Worm (Caenorhabditis elegans): ENCODE results near the gene fbxc-28.
"Not testable (repeated sequence)": the region's sequence is repeated elsewhere in the genome, so short reads cannot be mapped to it uniquely, and the experiment has no call there.

The fbxc-28 gene

ce11 chrII:966962-967361, 43.3 kb downstream of the fbxc-28 start, which contains the start of gene fbxc-18:
TSS of gene fbxc-18 (minus strand) at chrII:967062.
- not testable (repeated sequence) for TF ChIP-seq daf-8 (GFP tag; IDR thresholded peaks at IDR 0.05); nhr-48 (tag; optimal IDR thresholded peaks at IDR 0.05); lin-29 (GFP tag; IDR thresholded peaks at IDR 0.05)

- not testable (repeated sequence) for TF ChIP-seq snpc-1.2 (GFP tag; IDR thresholded peaks at IDR 0.05); sdz-12 (GFP tag; optimal IDR thresholded peaks at IDR 0.05); F49E8.2 (tag; optimal IDR thresholded peaks at IDR 0.05; ENCODE audit: borderline replicate concordance)
These were observed 44.5 kb downstream of the fbxc-28 start, which contains the start of gene C32B5.6 for ce11 chrII:968106-968505. TSS of gene C32B5.6 (plus strand) at chrII:968406.

DNA sequence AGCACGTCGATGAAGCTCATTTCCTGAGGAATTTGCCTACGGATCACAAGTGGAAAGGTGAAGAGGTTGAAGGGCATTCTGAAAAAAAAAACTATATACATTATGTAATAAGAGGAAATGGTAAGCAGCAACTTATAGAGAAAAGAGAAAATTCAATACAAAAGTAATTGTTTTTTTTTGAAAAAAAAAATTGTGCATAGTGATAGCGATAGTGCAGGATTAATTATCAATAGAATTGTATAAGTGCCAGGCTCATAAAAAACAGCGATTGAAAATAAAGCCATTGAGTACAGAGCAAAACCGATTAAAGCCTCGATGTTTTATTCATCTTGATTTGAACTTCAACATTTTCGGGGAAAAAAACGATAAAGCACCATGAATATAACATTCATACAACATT, 49.2 kb downstream of the fbxc-28 start, which contains the start of gene C32B5.15:
TSS of gene C32B5.15 (minus strand) at position 101 of the 400 bp plus-strand sequence.
- no peak for TF ChIP-seq attf-4 (tag; optimal IDR thresholded peaks at IDR 0.05)
- TF ChIP-seq hlh-30 (tag; optimal IDR thresholded peaks at IDR 0.05; ENCODE audit: insufficient read depth), result no peak
- no peak for TF ChIP-seq vab-7 (GFP tag; IDR thresholded peaks at IDR 0.05)
- TF ChIP-seq unc-39 (tag; optimal IDR thresholded peaks at IDR 0.05), result no peak
- TF ChIP-seq ZK337.2 (GFP tag; IDR thresholded peaks at IDR 0.05), result no peak
- no peak for TF ChIP-seq tag-97 (GFP tag; IDR thresholded peaks at IDR 0.05)
- TF ChIP-seq nhr-42 (GFP tag; IDR thresholded peaks at IDR 0.05), result no peak
- no peak for TF ChIP-seq snpc-4 (tag; optimal IDR thresholded peaks at IDR 0.05)
- no peak for TF ChIP-seq sdz-12 (GFP tag; optimal IDR thresholded peaks at IDR 0.05)
- no peak for TF ChIP-seq arid-1 (GFP tag; conservative IDR thresholded peaks at IDR 0.05)
- TF ChIP-seq F10B5.3 (tag; optimal IDR thresholded peaks at IDR 0.05), result no peak
- no peak for TF ChIP-seq ceh-32 (tag; optimal IDR thresholded peaks at IDR 0.05; ENCODE audit: poor library complexity)
- no peak for TF ChIP-seq zfp-2 (tag; optimal IDR thresholded peaks at IDR 0.05)
- no peak for TF ChIP-seq nhr-25 (tag; optimal IDR thresholded peaks at IDR 0.05; ENCODE audit: borderline replicate concordance, insufficient read depth)
- no peak for TF ChIP-seq nhr-41 (GFP tag; IDR thresholded peaks at IDR 0.05)
- no peak for TF ChIP-seq dmd-6 (GFP tag; IDR thresholded peaks at IDR 0.05)
- no peak for TF ChIP-seq Y105C5A.15 (GFP tag; IDR thresholded peaks at IDR 0.05)
- TF ChIP-seq hmg-1.1 (GFP tag; IDR thresholded peaks at IDR 0.05), result no peak
- no peak for TF ChIP-seq nhr-111 (GFP tag; optimal IDR thresholded peaks at IDR 0.05)

ce11 chrII:973999-974398, 50.4 kb downstream of the fbxc-28 start, which contains the start of gene fbxc-14:
TSS of gene fbxc-14 (plus strand) at chrII:974299.
- no peak for TF ChIP-seq unc-39 (tag; optimal IDR thresholded peaks at IDR 0.05)
- TF ChIP-seq pqm-1 (tag; optimal IDR thresholded peaks at IDR 0.05), result no peak
- TF ChIP-seq sdz-12 (GFP tag; optimal IDR thresholded peaks at IDR 0.05), result no peak
- no peak for TF ChIP-seq fos-1 (tag; optimal IDR thresholded peaks at IDR 0.05)
- TF ChIP-seq nhr-25 (tag; optimal IDR thresholded peaks at IDR 0.05; ENCODE audit: borderline replicate concordance, insufficient read depth), result no peak
